Worm (Caenorhabditis elegans): ENCODE measurements around the gene pef-1.

ce11 chrIII:870555-870954, 55.6 kb downstream of the pef-1 start:
- TF ChIP-seq snpc-4 (tag; optimal IDR thresholded peaks at IDR 0.05) (no peak), pax-3 (tag; optimal IDR thresholded peaks at IDR 0.05) (no peak), egl-27 (tag; optimal IDR thresholded peaks at IDR 0.05) (no peak), tbx-2 (tag; optimal IDR thresholded peaks at IDR 0.05) (no peak), fkh-10 (GFP tag; optimal IDR thresholded peaks at IDR 0.05) (no peak), ztf-4 (tag; optimal IDR thresholded peaks at IDR 0.05) (no peak), lsy-2 (tag; optimal IDR thresholded peaks at IDR 0.05) (no peak), unc-62 (GFP tag; optimal IDR thresholded peaks at IDR 0.05) (no peak), nhr-20 (tag; optimal IDR thresholded peaks at IDR 0.05) (no peak), fkh-8 (tag; optimal IDR thresholded peaks at IDR 0.05) (no peak), lin-35 (GFP tag; optimal IDR thresholded peaks at IDR 0.05) (no peak), ztf-11 (tag; optimal IDR thresholded peaks at IDR 0.05) (no peak), elt-3 (tag; optimal IDR thresholded peaks at IDR 0.05) (no peak), lin-13 (GFP tag; optimal IDR thresholded peaks at IDR 0.05) (no peak)
